Fruit fly (Drosophila melanogaster): ENCODE data around the gene E23.
A peak's percentile ranks its signal among the peaks of the same experiment; 100 is the strongest.

dm6 chr2L:3339420-3339819 lies 15.2 kb downstream of the E23 start:
- TF ChIP-seq h (GFP tag; optimal IDR thresholded peaks at IDR 0.05) = no peak
- TF ChIP-seq sage (GFP tag; optimal IDR thresholded peaks at IDR 0.05) = no peak
- TF ChIP-seq N (GFP tag; optimal IDR thresholded peaks at IDR 0.05) = no peak
- TF ChIP-seq br (GFP tag; optimal IDR thresholded peaks at IDR 0.05) = no peak
- TF ChIP-seq OdsH (GFP tag; optimal IDR thresholded peaks at IDR 0.05) = no peak
- no peak for TF ChIP-seq usp (GFP tag; optimal IDR thresholded peaks at IDR 0.05)
- peak; percentile 4 for TF ChIP-seq psq (GFP tag; optimal IDR thresholded peaks at IDR 0.05)
- no peak for TF ChIP-seq Rel (GFP tag; optimal IDR thresholded peaks at IDR 0.05)
- peak; percentile 83 for TF ChIP-seq Rel (tag; optimal IDR thresholded peaks at IDR 0.05)
- no peak for TF ChIP-seq dl (GFP tag; optimal IDR thresholded peaks at IDR 0.05; ENCODE audit: insufficient read depth in 1 of 2, partially characterized antibody in 2 of 2)
- no peak for TF ChIP-seq pan (optimal IDR thresholded peaks at IDR 0.05)
- no peak for TF ChIP-seq sv (GFP tag; optimal IDR thresholded peaks at IDR 0.05)
